Fruit fly (Drosophila melanogaster): ENCODE measurements around the gene DIP-epsilon.

dm6 chr2L:6358218-6358617, 52.9 kb downstream of the DIP-epsilon start, which contains the start of gene CG9500:
- TF ChIP-seq CG7101 (tag; optimal IDR thresholded peaks at IDR 0.05): no peak
- TF ChIP-seq CG11617 (GFP tag; optimal IDR thresholded peaks at IDR 0.05): no peak
- no peak for TF ChIP-seq toe (GFP tag; optimal IDR thresholded peaks at IDR 0.05)
- TF ChIP-seq CG14711 (tag; optimal IDR thresholded peaks at IDR 0.05): no peak
- TF ChIP-seq ovo (GFP tag; optimal IDR thresholded peaks at IDR 0.05): no peak
- no peak for TF ChIP-seq cnc (optimal IDR thresholded peaks at IDR 0.05)
- no peak for TF ChIP-seq CG5204 (GFP tag; optimal IDR thresholded peaks at IDR 0.05)
- TF ChIP-seq pad (GFP tag; optimal IDR thresholded peaks at IDR 0.05): no peak
- TF ChIP-seq CG1620 (GFP tag; optimal IDR thresholded peaks at IDR 0.05): no peak
- no peak for TF ChIP-seq CG12768 (GFP tag; optimal IDR thresholded peaks at IDR 0.05)
- TF ChIP-seq tj (GFP tag; optimal IDR thresholded peaks at IDR 0.05): no peak
- TF ChIP-seq kay (GFP tag; ENCODE audit: borderline replicate concordance): no peak
- no peak for TF ChIP-seq Clk (GFP tag; optimal IDR thresholded peaks at IDR 0.05)

Data from whole organism, adult.